Worm (Caenorhabditis elegans) whole organism, midembryonic: ENCODE measurements around the gene T26H10.2.
"Not testable (repeated sequence)": the region's sequence is repeated elsewhere in the genome, so short reads cannot be mapped to it uniquely, and the experiment has no call there.

ENCODE experiments used
- T22C8.4 ChIP-seq: fragments of 200-800 bp; sonication (Bioruptor generic); IDR thresholded peaks from 2 replicates; pipeline ENCODE4 v1.3.6; 2022; ENCODE audit warnings: missing genetic modification characterization, missing compliant biosample characterization
- cog-1 ChIP-seq: sonication (generic microtip); optimal IDR thresholded peaks from 2 replicates; lab custom pipeline; 2016; ENCODE audit warnings: missing genetic modification characterization, missing compliant biosample characterization
- flt-1 ChIP-seq: fragments of 200-800 bp; sonication (Bioruptor generic); IDR thresholded peaks from 2 replicates; pipeline ENCODE4 v1.3.6; 2022; ENCODE audit warnings: missing genetic modification characterization, missing compliant biosample characterization
- klf-2 ChIP-seq: fragments of 200-800 bp; sonication (Bioruptor generic); conservative IDR thresholded peaks from 2 replicates; pipeline ENCODE4 v1.3.6; 2022; ENCODE audit warnings: missing genetic modification reagents, missing genetic modification characterization, missing compliant biosample characterization
- med-1 ChIP-seq: sonication (generic microtip); optimal IDR thresholded peaks from 2 replicates; lab custom pipeline; 2017; ENCODE audit warnings: missing genetic modification characterization, mild to moderate bottlenecking, missing compliant biosample characterization, antibody characterized with exemption, missing genetic modification reagents; ENCODE audit not compliant: insufficient read depth
- ref-1 ChIP-seq: fragments of 200-800 bp; sonication (Bioruptor generic); conservative IDR thresholded peaks from 2 replicates; pipeline ENCODE4 v1.3.6; 2022; ENCODE audit warnings: missing genetic modification reagents, missing genetic modification characterization, missing compliant biosample characterization
- tab-1 ChIP-seq: fragments of 200-800 bp; sonication (Bioruptor generic); IDR thresholded peaks from 2 replicates; pipeline ENCODE4 v1.3.6; 2022; ENCODE audit warnings: missing genetic modification characterization, missing compliant biosample characterization
- ztf-23 ChIP-seq: fragments of 200-800 bp; sonication (Bioruptor generic); IDR thresholded peaks from 2 replicates; pipeline ENCODE4 v1.3.6; 2022; ENCODE audit warnings: missing genetic modification reagents, missing genetic modification characterization, missing compliant biosample characterization
- ztf-29 ChIP-seq: fragments of 200-800 bp; sonication (Bioruptor generic); IDR thresholded peaks from 2 replicates; pipeline ENCODE4 v1.3.6; 2022; ENCODE audit warnings: missing genetic modification reagents, missing genetic modification characterization, missing compliant biosample characterization

T26H10.2 gene

ce11 chrV:11412125-11412524 lies 12.3 kb downstream of the T26H10.2 start:
- 0 out of 2 replicates have a peak, but pooled peaks have one; percentile 20 for TF ChIP-seq ztf-23
- no peak for TF ChIP-seq cog-1
- 0 out of 2 replicates have a peak, but pooled peaks have one; percentile 32 for TF ChIP-seq ref-1
- TF ChIP-seq med-1 (GFP tag; lab: Kevin White, UChicago): no peak

- TF ChIP-seq T22C8.4 (GFP tag; lab: Robert Waterston, UW): no peak
- TF ChIP-seq cog-1: no peak
- TF ChIP-seq flt-1 (GFP tag; lab: Robert Waterston, UW): no peak
- no peak for TF ChIP-seq tab-1 (GFP tag; lab: Robert Waterston, UW)
- TF ChIP-seq ref-1: no peak
- no peak for TF ChIP-seq ztf-23
- TF ChIP-seq klf-2: no peak
- no peak for TF ChIP-seq ztf-29 (GFP tag; lab: Robert Waterston, UW)
Measured at ce11 chrV:11410902-11411561, 13.4 kb downstream of the T26H10.2 start, which contains the start of the genes K03B8.8 and grl-3. K03B8.8 (minus strand) TSS chrV:11411002. grl-3 (plus strand) TSS chrV:11411511.

ce11 chrV:11407251-11407650 lies 17.2 kb downstream of the T26H10.2 start, which contains the start of gene K03B8.6:
K03B8.6 (plus strand) TSS chrV:11407584.
- TF ChIP-seq T22C8.4 (GFP tag; lab: Robert Waterston, UW) (no peak), ztf-29 (GFP tag; lab: Robert Waterston, UW) (no peak)

- no peak for TF ChIP-seq ztf-23
- TF ChIP-seq klf-2: no peak
- no peak for TF ChIP-seq ztf-29 (GFP tag; lab: Robert Waterston, UW)
- TF ChIP-seq flt-1 (GFP tag; lab: Robert Waterston, UW): no peak
- no peak for TF ChIP-seq tab-1 (GFP tag; lab: Robert Waterston, UW)
- no peak for TF ChIP-seq med-1 (GFP tag; lab: Kevin White, UChicago)
- TF ChIP-seq T22C8.4 (GFP tag; lab: Robert Waterston, UW): no peak
- no peak for TF ChIP-seq ref-1
- TF ChIP-seq cog-1: no peak
Measured at ce11 chrV:11403702-11404101, 20.8 kb downstream of the T26H10.2 start.

- TF ChIP-seq T22C8.4 (GFP tag; lab: Robert Waterston, UW) (no peak), klf-2 (no peak), med-1 (GFP tag; lab: Kevin White, UChicago) (no peak), ztf-23 (no peak), tab-1 (GFP tag; lab: Robert Waterston, UW) (no peak), flt-1 (GFP tag; lab: Robert Waterston, UW) (no peak), cog-1 (no peak), ref-1 (no peak)
Measured at ce11 chrV:11403059-11403458, 21.4 kb downstream of the T26H10.2 start.

ce11 chrV:11402610-11403009 lies 21.9 kb downstream of the T26H10.2 start, which contains the start of gene nas-19:
nas-19 (minus strand) TSS chrV:11402710.
- TF ChIP-seq ztf-23 (no peak), T22C8.4 (GFP tag; lab: Robert Waterston, UW) (no peak), tab-1 (GFP tag; lab: Robert Waterston, UW) (no peak), cog-1 (no peak), klf-2 (no peak), ztf-29 (GFP tag; lab: Robert Waterston, UW) (no peak), ref-1 (no peak), med-1 (GFP tag; lab: Kevin White, UChicago) (no peak), flt-1 (GFP tag; lab: Robert Waterston, UW) (no peak)

- TF ChIP-seq ztf-23 (no peak), med-1 (GFP tag; lab: Kevin White, UChicago) (no peak), ref-1 (no peak), flt-1 (GFP tag; lab: Robert Waterston, UW) (no peak), T22C8.4 (GFP tag; lab: Robert Waterston, UW) (no peak), ztf-29 (GFP tag; lab: Robert Waterston, UW) (no peak), klf-2 (no peak), tab-1 (GFP tag; lab: Robert Waterston, UW) (no peak), cog-1 (no peak)
Measured at ce11 chrV:11398616-11399015, 25.8 kb downstream of the T26H10.2 start, which contains the start of gene nas-17. nas-17 (plus strand) TSS chrV:11398916.

ce11 chrV:11396134-11396533 lies 28.3 kb downstream of the T26H10.2 start, which contains the start of gene nas-18:
nas-18 (plus strand) TSS chrV:11396434.
- TF ChIP-seq flt-1 (GFP tag; lab: Robert Waterston, UW); T22C8.4 (GFP tag; lab: Robert Waterston, UW); cog-1: not testable (repeated sequence)

- not testable (repeated sequence) for TF ChIP-seq cog-1; tab-1 (GFP tag; lab: Robert Waterston, UW); T22C8.4 (GFP tag; lab: Robert Waterston, UW)
Measured at ce11 chrV:11395024-11395423, 29.4 kb downstream of the T26H10.2 start, which contains the start of gene K03B8.4. K03B8.4 (minus strand) TSS chrV:11395124.

- no peak for TF ChIP-seq med-1 (GFP tag; lab: Kevin White, UChicago)
- TF ChIP-seq cog-1: no peak
- no peak for TF ChIP-seq klf-2
- TF ChIP-seq T22C8.4 (GFP tag; lab: Robert Waterston, UW): no peak
- no peak for TF ChIP-seq ref-1
- no peak for TF ChIP-seq flt-1 (GFP tag; lab: Robert Waterston, UW)
- TF ChIP-seq ztf-29 (GFP tag; lab: Robert Waterston, UW): no peak
- TF ChIP-seq ztf-23: no peak
Measured at ce11 chrV:11392020-11392419, 32.4 kb downstream of the T26H10.2 start, which contains the start of gene nas-16. nas-16 (plus strand) TSS chrV:11392320.
